ENCODE assay signal across 1 worm cellular context in the genomic region with DNA sequence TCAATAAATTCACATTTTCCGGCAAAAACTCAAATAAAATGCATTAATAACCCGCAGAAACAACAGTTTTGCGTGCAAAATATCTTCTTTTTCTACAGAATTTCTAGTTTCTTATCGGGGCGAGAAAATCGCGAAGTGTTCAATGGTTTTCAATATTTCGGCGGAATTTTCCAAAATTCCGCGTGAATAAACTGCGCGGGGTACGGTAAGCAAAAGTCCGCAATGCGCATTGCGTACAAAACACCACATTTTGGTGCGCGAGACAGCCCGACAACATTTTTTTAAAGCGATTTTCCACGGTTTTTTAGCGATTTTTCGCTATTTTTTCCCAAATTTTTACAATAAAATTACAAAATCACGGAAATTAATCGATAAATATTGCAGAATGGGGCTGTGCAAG.
TF ChIP-seq lines count a peak whose summit lies in the region.

Gene Y45G12B.2 (plus strand): TSS at position 383 of the 400 bp plus-strand sequence.

TF ChIP-seq in whole organism, L1 larva, 84 proteins besides CTCF, POLR2A, EP300 and RAD21 (continued from another document):
- peak; percentile 63 for TF ChIP-seq lin-13 (GFP tag; optimal IDR thresholded peaks at IDR 0.05; lab: Kevin White, UChicago)
- TF ChIP-seq unc-86 (tag; optimal IDR thresholded peaks at IDR 0.05; lab: Kevin White, UChicago), result peak; percentile 30
- peak; percentile 72 for TF ChIP-seq nhr-47 (tag; optimal IDR thresholded peaks at IDR 0.05; lab: Kevin White, UChicago)
